Fruit fly (Drosophila melanogaster): ENCODE results near the gene eIF2alpha.

The eIF2alpha gene

dm6 chrX:16446769-16447168 lies at the start of gene eIF2alpha:
eIF2alpha (minus strand) TSS chrX:16446993.
- TF ChIP-seq ovo (GFP tag; optimal IDR thresholded peaks at IDR 0.05) (no peak), tj (GFP tag; optimal IDR thresholded peaks at IDR 0.05) (peak; percentile 52), Crg-1 (GFP tag; optimal IDR thresholded peaks at IDR 0.05) (peak; percentile 17), CG14711 (tag; optimal IDR thresholded peaks at IDR 0.05) (no peak), CG1620 (GFP tag; optimal IDR thresholded peaks at IDR 0.05) (peak; percentile 1), bab1 (GFP tag; optimal IDR thresholded peaks at IDR 0.05) (peak; percentile 64), cic (GFP tag; optimal IDR thresholded peaks at IDR 0.05) (no peak), CG7101 (tag; optimal IDR thresholded peaks at IDR 0.05) (peak; percentile 10), Mnt (GFP tag; optimal IDR thresholded peaks at IDR 0.05) (peak; percentile 85), pad (GFP tag; optimal IDR thresholded peaks at IDR 0.05) (peak; percentile 50), Hr96 (GFP tag; optimal IDR thresholded peaks at IDR 0.05) (no peak)

- TF ChIP-seq CG11617 (GFP tag; optimal IDR thresholded peaks at IDR 0.05), result no peak
- no peak for TF ChIP-seq Mnt (GFP tag; optimal IDR thresholded peaks at IDR 0.05)
Measured at dm6 chrX:16484533-16484932, 37.7 kb upstream of the eIF2alpha start.

- no peak for TF ChIP-seq Clk (GFP tag; optimal IDR thresholded peaks at IDR 0.05)
- TF ChIP-seq kay (GFP tag; ENCODE audit: borderline replicate concordance), result peak; percentile 60
- no peak for TF ChIP-seq Mnt (GFP tag; optimal IDR thresholded peaks at IDR 0.05)
Measured at dm6 chrX:16458551-16458950, 11.8 kb upstream of the eIF2alpha start.

- TF ChIP-seq kay (GFP tag; ENCODE audit: borderline replicate concordance), result no peak
- TF ChIP-seq Hr96 (GFP tag; optimal IDR thresholded peaks at IDR 0.05), result no peak
Measured at dm6 chrX:16456582-16456981, 9.8 kb upstream of the eIF2alpha start.

dm6 chrX:16449316-16449715 lies 2.5 kb upstream of the eIF2alpha start:
- TF ChIP-seq tj (GFP tag; optimal IDR thresholded peaks at IDR 0.05) (peak; percentile 55), CG1620 (GFP tag; optimal IDR thresholded peaks at IDR 0.05) (no peak), CG14711 (tag; optimal IDR thresholded peaks at IDR 0.05) (no peak), cic (GFP tag; optimal IDR thresholded peaks at IDR 0.05) (no peak), CG11617 (GFP tag; optimal IDR thresholded peaks at IDR 0.05) (no peak), pad (GFP tag; optimal IDR thresholded peaks at IDR 0.05) (no peak), toe (GFP tag; optimal IDR thresholded peaks at IDR 0.05) (no peak)

dm6 chrX:16448252-16449191 lies 1.7 kb upstream of the eIF2alpha start, which contains the start of the genes CG34015 and eIF4H1:
CG34015 (minus strand) TSS chrX:16448302.
eIF4H1 (plus strand) TSS chrX:16448665.
- TF ChIP-seq toe (GFP tag; optimal IDR thresholded peaks at IDR 0.05) (no peak), Mnt (GFP tag; optimal IDR thresholded peaks at IDR 0.05) (peak; percentile 92), CG1620 (GFP tag; optimal IDR thresholded peaks at IDR 0.05) (peak; percentile 2), cnc (optimal IDR thresholded peaks at IDR 0.05) (no peak), Hr96 (GFP tag; optimal IDR thresholded peaks at IDR 0.05) (no peak), CG5204 (GFP tag; optimal IDR thresholded peaks at IDR 0.05) (no peak), Crg-1 (GFP tag; optimal IDR thresholded peaks at IDR 0.05) (peak; percentile 12), CG14711 (tag; optimal IDR thresholded peaks at IDR 0.05) (no peak), pad (GFP tag; optimal IDR thresholded peaks at IDR 0.05) (peak; percentile 84), CG11617 (GFP tag; optimal IDR thresholded peaks at IDR 0.05) (peak; percentile 52), CG12768 (GFP tag; optimal IDR thresholded peaks at IDR 0.05) (peak; percentile 44), kay (GFP tag; ENCODE audit: borderline replicate concordance) (no peak), CG7101 (tag; optimal IDR thresholded peaks at IDR 0.05) (peak; percentile 27), CG33017 (tag; optimal IDR thresholded peaks at IDR 0.05) (no peak), ovo (GFP tag; optimal IDR thresholded peaks at IDR 0.05) (no peak), CG7045 (GFP tag; optimal IDR thresholded peaks at IDR 0.05) (no peak), cic (GFP tag; optimal IDR thresholded peaks at IDR 0.05) (peak; percentile 59), bab1 (GFP tag; optimal IDR thresholded peaks at IDR 0.05) (no peak), tj (GFP tag; optimal IDR thresholded peaks at IDR 0.05) (peak; percentile 76), Clk (GFP tag; optimal IDR thresholded peaks at IDR 0.05) (no peak)

dm6 chrX:16442361-16442760 lies 4.4 kb downstream of the eIF2alpha start:
- TF ChIP-seq CG11617 (GFP tag; optimal IDR thresholded peaks at IDR 0.05) (no peak), toe (GFP tag; optimal IDR thresholded peaks at IDR 0.05) (no peak), CG33017 (tag; optimal IDR thresholded peaks at IDR 0.05) (no peak), cic (GFP tag; optimal IDR thresholded peaks at IDR 0.05) (no peak), bab1 (GFP tag; optimal IDR thresholded peaks at IDR 0.05) (no peak), kay (GFP tag; ENCODE audit: borderline replicate concordance) (no peak), pad (GFP tag; optimal IDR thresholded peaks at IDR 0.05) (no peak), Crg-1 (GFP tag; optimal IDR thresholded peaks at IDR 0.05) (no peak), Hr96 (GFP tag; optimal IDR thresholded peaks at IDR 0.05) (no peak), tj (GFP tag; optimal IDR thresholded peaks at IDR 0.05) (no peak), CG1620 (GFP tag; optimal IDR thresholded peaks at IDR 0.05) (no peak), Clk (GFP tag; optimal IDR thresholded peaks at IDR 0.05) (no peak), cnc (optimal IDR thresholded peaks at IDR 0.05) (no peak), CG14711 (tag; optimal IDR thresholded peaks at IDR 0.05) (no peak), CG12768 (GFP tag; optimal IDR thresholded peaks at IDR 0.05) (no peak)
